Fruit fly (Drosophila melanogaster) whole organism, pupa: ENCODE data around the gene Oatp30B.

ENCODE experiments used
- CG13204 ChIP-seq: fragments of 200-800 bp; sonication (Bioruptor generic); optimal IDR thresholded peaks from 2 replicates; lab custom pipeline; 2018; ENCODE audit warnings: missing biosample characterization, mild to moderate bottlenecking, missing genetic modification characterization, moderate library complexity
- CG14655 ChIP-seq: fragments of 200-800 bp; sonication (Bioruptor generic); optimal IDR thresholded peaks from 3 replicates; lab custom pipeline; 2017; ENCODE audit warnings: mild to moderate bottlenecking, missing biosample characterization, missing genetic modification reagents, missing genetic modification characterization
- CG15710 ChIP-seq: fragments of 200-800 bp; sonication (Bioruptor generic); optimal IDR thresholded peaks from 2 replicates; lab custom pipeline; 2018; ENCODE audit warnings: missing biosample characterization, mild to moderate bottlenecking, missing genetic modification characterization, moderate library complexity
- CG34367 ChIP-seq: fragments of 200-800 bp; sonication (Bioruptor generic); optimal IDR thresholded peaks from 2 replicates; lab custom pipeline; 2018; ENCODE audit warnings: missing biosample characterization, mild to moderate bottlenecking, missing genetic modification characterization
- gl ChIP-seq: fragments of 200-800 bp; sonication (Bioruptor generic); optimal IDR thresholded peaks from 2 replicates; lab custom pipeline; 2018; ENCODE audit warnings: missing biosample characterization, mild to moderate bottlenecking, missing genetic modification characterization
- rn ChIP-seq: fragments of 200-800 bp; sonication (Bioruptor generic); IDR thresholded peaks from 2 replicates; pipeline ENCODE4 v1.3.6; 2022; ENCODE audit warnings: missing biosample characterization, missing genetic modification characterization

dm6 chr2L:9493375-9494263, 27.4 kb upstream of the Oatp30B start:
- TF ChIP-seq CG13204 (GFP tag; lab: Kevin White, UChicago) (no peak), gl (tag; lab: Kevin White, UChicago) (no peak), rn (GFP tag; lab: Robert Waterston, UW) (no peak), CG15710 (tag; lab: Kevin White, UChicago) (no peak), CG14655 (GFP tag; lab: Kevin White, UChicago) (peak; percentile 19), CG34367 (tag; lab: Kevin White, UChicago) (no peak)
